Worm (Caenorhabditis elegans): ENCODE measurements around the gene F20G2.5.

ce11 chrV:13771209-13771608, at the start of gene F20G2.5:
- TF ChIP-seq fkh-10 (GFP tag; optimal IDR thresholded peaks at IDR 0.05) = no peak
- TF ChIP-seq unc-130 (GFP tag; optimal IDR thresholded peaks at IDR 0.05) = no peak
- no peak for TF ChIP-seq lin-15B (tag; optimal IDR thresholded peaks at IDR 0.05)
- TF ChIP-seq aha-1 (tag) = no peak
- TF ChIP-seq D1046.2 (GFP tag; IDR thresholded peaks at IDR 0.05) = no peak
- no peak for TF ChIP-seq daf-12 (tag; optimal IDR thresholded peaks at IDR 0.05)
- no peak for TF ChIP-seq nhr-77 (tag; optimal IDR thresholded peaks at IDR 0.05)
- no peak for TF ChIP-seq ceh-28 (tag; optimal IDR thresholded peaks at IDR 0.05)
- no peak for TF ChIP-seq jun-1 (tag; optimal IDR thresholded peaks at IDR 0.05)
- TF ChIP-seq Y5F2A.4 (GFP tag; optimal IDR thresholded peaks at IDR 0.05) = no peak
- no peak for TF ChIP-seq nhr-25 (tag; optimal IDR thresholded peaks at IDR 0.05; ENCODE audit: borderline replicate concordance, insufficient read depth)
- no peak for TF ChIP-seq mdl-1 (tag; optimal IDR thresholded peaks at IDR 0.05)
- no peak for TF ChIP-seq R02D3.7 (tag; optimal IDR thresholded peaks at IDR 0.05)

Data from whole organism, L4 larva.